Fruit fly (Drosophila melanogaster): Measurements from ENCODE around the gene Nepl17.

DNA sequence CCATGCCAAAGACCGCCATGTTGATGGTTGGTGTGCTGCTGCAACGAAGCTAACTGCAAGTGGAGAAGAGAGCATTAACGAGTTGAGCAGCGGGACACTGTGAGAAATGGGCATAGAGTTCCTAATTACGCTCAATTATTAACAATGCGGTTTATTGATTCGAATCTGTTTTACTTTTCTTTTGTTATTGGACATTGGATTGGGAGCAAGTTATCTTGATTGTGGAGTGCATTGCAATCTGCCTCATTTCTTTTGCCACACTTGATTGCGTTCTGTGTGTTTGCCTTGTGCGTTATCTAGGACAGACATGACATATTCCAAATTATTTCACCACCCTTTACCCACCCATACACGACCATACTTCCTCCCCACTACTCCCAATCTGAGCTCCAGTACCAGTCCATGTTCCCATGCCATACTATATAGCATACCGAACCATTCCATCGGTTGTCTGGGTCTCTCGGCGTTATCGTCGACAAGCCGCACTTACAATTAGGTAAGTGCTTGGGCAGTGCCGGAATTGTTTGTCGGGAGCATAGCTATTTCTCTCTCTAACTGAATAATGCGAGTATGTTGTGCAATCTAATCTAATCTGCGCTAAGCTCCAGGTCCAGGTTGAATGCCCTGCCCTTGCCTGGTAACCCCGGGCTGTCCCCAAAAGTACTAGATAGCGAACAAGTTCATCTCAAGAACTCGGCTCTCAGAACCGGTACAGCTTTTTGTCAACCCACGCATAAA, 15.2 kb upstream of the Nepl17 start:
- peak; percentile 19 for TF ChIP-seq CG11762 (GFP tag; optimal IDR thresholded peaks at IDR 0.05; ENCODE audit: insufficient read depth)
- TF ChIP-seq topi (GFP tag; optimal IDR thresholded peaks at IDR 0.05): peak; percentile 19
- no peak for TF ChIP-seq CG9139 (GFP tag; optimal IDR thresholded peaks at IDR 0.05)
- TF ChIP-seq Lpt (GFP tag; optimal IDR thresholded peaks at IDR 0.05): no peak
- no peak for TF ChIP-seq vri (GFP tag; optimal IDR thresholded peaks at IDR 0.05)
- TF ChIP-seq OdsH (GFP tag; optimal IDR thresholded peaks at IDR 0.05): peak; percentile 61
- TF ChIP-seq Sox14 (GFP tag; optimal IDR thresholded peaks at IDR 0.05): peak; percentile 29
- TF ChIP-seq CG16779 (tag; optimal IDR thresholded peaks at IDR 0.05): peak; percentile 20
- peak; percentile 48 for TF ChIP-seq fd59A (GFP tag; optimal IDR thresholded peaks at IDR 0.05)
- no peak for TF ChIP-seq cyc (GFP tag; optimal IDR thresholded peaks at IDR 0.05)
- TF ChIP-seq CG8632 (GFP tag; optimal IDR thresholded peaks at IDR 0.05): peak; percentile 3
- peak; percentile 29 for TF ChIP-seq Hr39 (GFP tag; optimal IDR thresholded peaks at IDR 0.05)
- TF ChIP-seq Hr38 (GFP tag; optimal IDR thresholded peaks at IDR 0.05): no peak
- peak; percentile 23 for TF ChIP-seq Met (GFP tag; optimal IDR thresholded peaks at IDR 0.05)

Measured in whole organism, prepupa.